Fruit fly (Drosophila melanogaster) whole organism, embryonic: ENCODE data around the gene Kdm5.

ENCODE experiments used
- Atf-2 ChIP-seq: fragments of 200-800 bp; sonication (Bioruptor generic); optimal IDR thresholded peaks from 2 replicates; lab custom pipeline; 2016; ENCODE audit warnings: missing biosample characterization, missing genetic modification characterization
- CG1024 ChIP-seq: fragments of 200-800 bp; sonication (Bioruptor generic); IDR thresholded peaks from 2 replicates; pipeline ENCODE4 v1.3.6; 2022; ENCODE audit warnings: missing biosample characterization, missing genetic modification characterization
- CG10543 ChIP-seq: fragments of 200-800 bp; sonication (Bioruptor generic); optimal IDR thresholded peaks from 3 replicates; lab custom pipeline; 2017; ENCODE audit warnings: missing biosample characterization, mild to moderate bottlenecking, missing genetic modification characterization, moderate library complexity
- CG11093 ChIP-seq: fragments of 200-800 bp; sonication (Bioruptor generic); IDR thresholded peaks from 3 replicates; pipeline ENCODE4 v1.3.6; 2022; ENCODE audit warnings: missing biosample characterization, missing genetic modification characterization
- CG11560 ChIP-seq: fragments of 200-800 bp; sonication (Bioruptor generic); IDR thresholded peaks from 3 replicates; pipeline ENCODE4 v1.3.6; 2022; ENCODE audit warnings: missing biosample characterization, missing genetic modification characterization
- CG13894 ChIP-seq: fragments of 200-800 bp; sonication (Bioruptor generic); optimal IDR thresholded peaks from 3 replicates; lab custom pipeline; 2018; ENCODE audit warnings: missing biosample characterization, mild to moderate bottlenecking, missing genetic modification characterization, moderate library complexity
- CG14710 ChIP-seq: fragments of 200-800 bp; sonication (Bioruptor generic); optimal IDR thresholded peaks from 3 replicates; lab custom pipeline; 2019; ENCODE audit warnings: missing biosample characterization, mild to moderate bottlenecking, missing genetic modification characterization, moderate library complexity
- CG17802 ChIP-seq: fragments of 200-800 bp; sonication (Bioruptor generic); optimal IDR thresholded peaks from 2 replicates; lab custom pipeline; 2018; ENCODE audit warnings: missing biosample characterization, mild to moderate bottlenecking, missing genetic modification characterization, moderate library complexity
- CG1832 ChIP-seq: fragments of 200-800 bp; sonication (Bioruptor generic); optimal IDR thresholded peaks from 2 replicates; lab custom pipeline; 2017; ENCODE audit warnings: missing biosample characterization, mild to moderate bottlenecking, missing genetic modification characterization, inconsistent platforms
- CG18476 ChIP-seq: fragments of 200-800 bp; sonication (Bioruptor generic); optimal IDR thresholded peaks from 2 replicates; lab custom pipeline; 2016; ENCODE audit warnings: missing biosample characterization, mild to moderate bottlenecking, missing genetic modification characterization
- CG2199 ChIP-seq: fragments of 200-800 bp; sonication (Bioruptor generic); IDR thresholded peaks from 3 replicates; pipeline ENCODE4 v1.3.6; 2022; ENCODE audit warnings: missing biosample characterization, missing genetic modification characterization
- CG3281 ChIP-seq: fragments of 200-800 bp; sonication (Bioruptor generic); optimal IDR thresholded peaks from 3 replicates; lab custom pipeline; 2017; ENCODE audit warnings: missing biosample characterization, mild to moderate bottlenecking, missing genetic modification characterization
- CG34376 ChIP-seq: fragments of 200-800 bp; sonication (Bioruptor generic); optimal IDR thresholded peaks from 2 replicates; lab custom pipeline; 2018; ENCODE audit warnings: missing biosample characterization, mild to moderate bottlenecking, missing genetic modification characterization
- CG3726 ChIP-seq: fragments of 200-800 bp; sonication (Bioruptor generic); IDR thresholded peaks from 3 replicates; pipeline ENCODE4, ENCODE4 v1.3.6; 2022; ENCODE audit warnings: missing biosample characterization, missing genetic modification characterization
- CG6654 ChIP-seq: fragments of 200-800 bp; sonication (Bioruptor generic); optimal IDR thresholded peaks from 2 replicates; lab custom pipeline; 2017; ENCODE audit warnings: missing biosample characterization, mild to moderate bottlenecking, missing genetic modification characterization
- CG7372 ChIP-seq: fragments of 200-800 bp; sonication (Bioruptor generic); IDR thresholded peaks from 2 replicates; pipeline ENCODE4 v1.3.6; 2022; ENCODE audit warnings: missing biosample characterization, missing genetic modification characterization
- CG7963 ChIP-seq: fragments of 200-800 bp; sonication (Bioruptor generic); IDR thresholded peaks from 3 replicates; pipeline ENCODE4 v1.3.6; 2022; ENCODE audit warnings: missing biosample characterization, missing genetic modification characterization; ENCODE audit not compliant: partially characterized antibody
- CG8281 ChIP-seq: fragments of 200-800 bp; sonication (Bioruptor generic); optimal IDR thresholded peaks from 2 replicates; lab custom pipeline; 2018; ENCODE audit warnings: missing biosample characterization, mild to moderate bottlenecking, missing genetic modification characterization, moderate library complexity
- CG9437 ChIP-seq: fragments of 200-800 bp; sonication (Bioruptor generic); optimal IDR thresholded peaks from 2 replicates; lab custom pipeline; 2018; ENCODE audit warnings: missing biosample characterization, mild to moderate bottlenecking, missing genetic modification characterization
- Dbx ChIP-seq: fragments of 200-800 bp; sonication (Bioruptor generic); IDR thresholded peaks from 3 replicates; pipeline ENCODE4 v1.3.6; 2022; ENCODE audit warnings: missing biosample characterization, missing genetic modification characterization
- Ets65A ChIP-seq: fragments of 200-800 bp; sonication (Bioruptor generic); peaks from one replicate; lab custom pipeline; 2016; ENCODE audit warnings: missing biosample characterization, missing genetic modification characterization
- Fer3 ChIP-seq: fragments of 200-800 bp; sonication (Bioruptor generic); optimal IDR thresholded peaks from 2 replicates; lab custom pipeline; 2018; ENCODE audit warnings: missing biosample characterization, mild to moderate bottlenecking, missing genetic modification characterization, moderate library complexity
- GATAe ChIP-seq: fragments of 200-800 bp; sonication (Bioruptor generic); conservative IDR thresholded peaks from 2 replicates; pipeline ENCODE4 v1.3.6; 2022; ENCODE audit warnings: missing biosample characterization, missing genetic modification characterization
- Hey ChIP-seq: fragments of 200-800 bp; sonication (Bioruptor generic); optimal IDR thresholded peaks from 3 replicates; lab custom pipeline; 2018; ENCODE audit warnings: missing biosample characterization, mild to moderate bottlenecking, missing genetic modification characterization
- HmgD ChIP-seq: fragments of 200-800 bp; sonication (Bioruptor generic); optimal IDR thresholded peaks from 3 replicates; lab custom pipeline; 2016; ENCODE audit warnings: missing biosample characterization, missing genetic modification characterization
- NC2α ChIP-seq: fragments of 200-800 bp; sonication (Bioruptor generic); optimal IDR thresholded peaks from 2 replicates; lab custom pipeline; 2016; ENCODE audit warnings: missing biosample characterization, missing genetic modification characterization
- Nf-YC ChIP-seq: fragments of 200-800 bp; optimal IDR thresholded peaks from 3 replicates; lab custom pipeline; 2019; ENCODE audit warnings: missing biosample characterization, mild to moderate bottlenecking, missing genetic modification characterization, moderate library complexity
- Opbp ChIP-seq: fragments of 200-800 bp; sonication (Bioruptor generic); IDR thresholded peaks from 3 replicates; pipeline ENCODE4 v1.3.6; 2022; ENCODE audit warnings: missing biosample characterization, missing genetic modification characterization; ENCODE audit not compliant: partially characterized antibody
- Pdp1 ChIP-seq, 2 experiments: fragments of 200-800 bp; sonication (Bioruptor generic); optimal IDR thresholded peaks; 3 replicates each; lab custom pipeline; 2016; ENCODE audit warnings: missing biosample characterization in 2 of 2, missing genetic modification characterization in 2 of 2, mild to moderate bottlenecking in 1 of 2, moderate library complexity in 1 of 2
- Six4 ChIP-seq: fragments of 200-800 bp; sonication (Bioruptor generic); optimal IDR thresholded peaks from 2 replicates; lab custom pipeline; 2016; ENCODE audit warnings: missing biosample characterization, missing genetic modification characterization
- Sry-δ ChIP-seq: fragments of 200-800 bp; sonication (Bioruptor generic); optimal IDR thresholded peaks from 2 replicates; lab custom pipeline; 2016; ENCODE audit warnings: missing biosample characterization, missing genetic modification characterization
- aop ChIP-seq: fragments of 200-800 bp; sonication (Bioruptor generic); IDR thresholded peaks from 2 replicates; pipeline ENCODE4 v1.3.6; 2022; ENCODE audit warnings: missing biosample characterization, missing genetic modification characterization
- ara ChIP-seq: fragments of 200-800 bp; sonication (Bioruptor generic); IDR thresholded peaks from 2 replicates; pipeline ENCODE4 v1.3.6; 2022; ENCODE audit warnings: missing biosample characterization, missing genetic modification characterization
- chinmo ChIP-seq: fragments of 200-800 bp; sonication (Bioruptor generic); IDR thresholded peaks from 4 replicates; pipeline ENCODE4 v1.3.6; 2022; ENCODE audit warnings: missing biosample characterization, missing genetic modification characterization; ENCODE audit not compliant: partially characterized antibody
- ci ChIP-seq: fragments of 200-800 bp; sonication (Bioruptor generic); IDR thresholded peaks from 3 replicates; pipeline ENCODE4 v1.3.6; 2022; ENCODE audit warnings: missing biosample characterization, missing genetic modification characterization
- crp ChIP-seq, 2 experiments: fragments of 200-800 bp; sonication (Bioruptor generic); optimal IDR thresholded peaks; 2 replicates in 1 of 2; 3 replicates in 1 of 2; lab custom pipeline; 2017; ENCODE audit warnings: missing biosample characterization in 2 of 2, missing genetic modification characterization in 2 of 2, mild to moderate bottlenecking in 1 of 2, moderate library complexity in 1 of 2
- eve ChIP-seq, 2 experiments: fragments of >200 bp; optimal IDR thresholded peaks; 2 replicates each; lab custom pipeline; 2017; ENCODE audit warnings: missing biosample characterization in 2 of 2, missing genetic modification characterization in 2 of 2
- exex ChIP-seq: fragments of 200-800 bp; sonication (Bioruptor generic); optimal IDR thresholded peaks from 4 replicates; lab custom pipeline; 2018; ENCODE audit warnings: missing biosample characterization, mild to moderate bottlenecking, missing genetic modification characterization, moderate library complexity
- grn ChIP-seq: fragments of 200-800 bp; sonication (Bioruptor generic); optimal IDR thresholded peaks from 3 replicates; lab custom pipeline; 2017; ENCODE audit warnings: missing biosample characterization, missing genetic modification characterization
- hbn ChIP-seq: fragments of 200-800 bp; sonication (Bioruptor generic); IDR thresholded peaks from 2 replicates; pipeline ENCODE4 v1.3.6; 2022; ENCODE audit warnings: missing biosample characterization, missing genetic modification characterization; ENCODE audit not compliant: partially characterized antibody
- mirr ChIP-seq: fragments of 200-800 bp; sonication (Bioruptor generic); optimal IDR thresholded peaks from 3 replicates; lab custom pipeline; 2018; ENCODE audit warnings: missing biosample characterization, mild to moderate bottlenecking, missing genetic modification characterization
- nom ChIP-seq: fragments of 200-800 bp; sonication (Bioruptor generic); optimal IDR thresholded peaks from 2 replicates; lab custom pipeline; 2017; ENCODE audit warnings: missing biosample characterization, missing genetic modification characterization, mild to moderate bottlenecking, moderate library complexity, missing genetic modification reagents
- pros ChIP-seq: fragments of 200-800 bp; sonication (Bioruptor generic); optimal IDR thresholded peaks from 3 replicates; lab custom pipeline; 2019; ENCODE audit warnings: missing biosample characterization, mild to moderate bottlenecking, missing genetic modification characterization, moderate library complexity
- sens-2 ChIP-seq: fragments of 200-800 bp; sonication (Bioruptor generic); IDR thresholded peaks from 2 replicates; pipeline ENCODE4 v1.3.6; 2022; ENCODE audit warnings: missing biosample characterization, missing genetic modification characterization
- sug ChIP-seq: fragments of 200-800 bp; optimal IDR thresholded peaks from 2 replicates; lab custom pipeline; 2019; ENCODE audit warnings: missing biosample characterization, mild to moderate bottlenecking, missing genetic modification characterization, moderate library complexity

Kdm5 gene

dm6 chr2L:5990447-5990846 lies 8.9 kb downstream of the Kdm5 start:
- TF ChIP-seq CG7963 (GFP tag; lab: Robert Waterston, UW): 0 out of 3 replicates have a peak, but pooled peaks have one; percentile 31
- no peak for TF ChIP-seq Six4 (GFP tag; lab: Kevin White, UChicago)
- no peak for TF ChIP-seq CG14710
- no peak for TF ChIP-seq hbn (GFP tag; lab: Robert Waterston, UW)
- no peak for TF ChIP-seq CG9437 (GFP tag; lab: Kevin White, UChicago)
- peak; percentile 58 for TF ChIP-seq nom (GFP tag; lab: Kevin White, UChicago)
- TF ChIP-seq NC2α: no peak

dm6 chr2L:5988115-5989092 lies 10.9 kb downstream of the Kdm5 start:
- TF ChIP-seq chinmo (peak; percentile 53; the same call in 1 of the 4 replicates), Hey (tag; lab: Kevin White, UChicago) (peak; percentile 98), Fer3 (tag; lab: Kevin White, UChicago) (no peak), CG17802 (tag; lab: Kevin White, UChicago) (no peak), Ets65A (peak; percentile 61), mirr (GFP tag; lab: Kevin White, UChicago) (peak; percentile 37), CG1024 (GFP tag; lab: Robert Waterston, UW) (no peak), eve (GFP tag; optimal IDR thresholded peaks at IDR 0.05; lab: Kevin White, UChicago) (no peak), sug (tag; lab: Kevin White, UChicago) (peak; percentile 40), Pdp1 (GFP tag; optimal IDR thresholded peaks at IDR 0.05; lab: Kevin White, UChicago) (peak in 1 of 2 experiments; percentile 68), grn (GFP tag; lab: Kevin White, UChicago) (peak; percentile 80), CG2199 (GFP tag; lab: Robert Waterston, UW) (peak; percentile 77; the same call in 1 of the 3 replicates), CG11560 (tag; lab: Robert Waterston, UW) (no peak), Opbp (GFP tag; lab: Robert Waterston, UW) (no peak), Atf-2 (no peak), CG7372 (GFP tag; lab: Robert Waterston, UW) (no peak), Sry-δ (no peak), CG13894 (tag; lab: Kevin White, UChicago) (no peak), GATAe (GFP tag; lab: Robert Waterston, UW) (peak; percentile 64; the same call in 1 of the 2 replicates), Dbx (GFP tag; lab: Robert Waterston, UW) (peak; percentile 16; the same call in 1 of the 3 replicates), CG3726 (GFP tag; lab: Robert Waterston, UW) (no peak), CG11093 (no peak), CG34376 (GFP tag; lab: Kevin White, UChicago) (peak; percentile 36), CG10543 (GFP tag; lab: Kevin White, UChicago) (no peak), exex (peak; percentile 78), CG18476 (GFP tag; lab: Kevin White, UChicago) (no peak), HmgD (no peak), aop (no peak), ara (0 out of 2 replicates have a peak, but pooled peaks have one; percentile 31), Nf-YC (tag; lab: Kevin White, UChicago) (no peak), CG1832 (GFP tag; lab: Kevin White, UChicago) (no peak), CG3281 (GFP tag; lab: Kevin White, UChicago) (no peak), pros (GFP tag; lab: Kevin White, UChicago) (no peak), CG8281 (tag; lab: Kevin White, UChicago) (no peak), ci (GFP tag; lab: Robert Waterston, UW) (0 out of 3 replicates have a peak, but pooled peaks have one; percentile 21), CG6654 (no peak), sens-2 (0 out of 2 replicates have a peak, but pooled peaks have one; percentile 37), crp (GFP tag; optimal IDR thresholded peaks at IDR 0.05; lab: Kevin White, UChicago) (no peak)
- TF ChIP-seq, all 482 proteins: peak for 15
